Worm (Caenorhabditis elegans) whole organism, dauer: ENCODE results near the gene msp-63.
"Not testable (repeated sequence)": the region's sequence is repeated elsewhere in the genome, so short reads cannot be mapped to it uniquely, and the experiment has no call there.

ENCODE experiments used
- unc-62 ChIP-seq: sonication (generic microtip); optimal IDR thresholded peaks from 2 replicates; lab custom pipeline; 2017; ENCODE audit warnings: missing biosample characterization, missing genetic modification reagents, missing genetic modification characterization

msp-63 gene

DNA sequence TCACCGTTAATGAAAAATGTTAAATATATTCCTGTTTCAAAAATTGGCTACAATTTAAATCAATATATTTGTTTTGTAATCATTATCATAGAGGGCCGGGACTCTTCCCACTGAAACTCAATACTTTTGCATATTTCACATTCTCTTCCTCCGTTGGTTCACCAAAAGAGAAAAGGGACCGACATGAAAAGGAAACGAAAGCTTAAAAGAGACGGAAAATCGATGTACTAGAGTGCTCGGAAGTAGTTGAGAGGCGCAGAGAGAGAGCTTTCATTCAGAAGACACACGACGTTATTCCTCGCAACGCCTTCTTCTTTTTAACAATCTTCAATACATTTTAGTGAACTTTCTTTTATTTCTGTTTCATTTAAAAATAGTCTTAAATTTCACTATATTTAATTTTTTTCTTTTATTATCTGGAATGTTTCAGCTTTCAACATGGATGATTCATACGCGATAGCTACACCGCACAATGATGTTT lies 23.1 kb upstream of the msp-63 start, which contains the start of gene ehs-1:
Gene ehs-1 (plus strand): TSS at position 431 of the 481 bp plus-strand sequence.
- no peak for TF ChIP-seq unc-62 (GFP tag; lab: Kevin White, UChicago)

DNA sequence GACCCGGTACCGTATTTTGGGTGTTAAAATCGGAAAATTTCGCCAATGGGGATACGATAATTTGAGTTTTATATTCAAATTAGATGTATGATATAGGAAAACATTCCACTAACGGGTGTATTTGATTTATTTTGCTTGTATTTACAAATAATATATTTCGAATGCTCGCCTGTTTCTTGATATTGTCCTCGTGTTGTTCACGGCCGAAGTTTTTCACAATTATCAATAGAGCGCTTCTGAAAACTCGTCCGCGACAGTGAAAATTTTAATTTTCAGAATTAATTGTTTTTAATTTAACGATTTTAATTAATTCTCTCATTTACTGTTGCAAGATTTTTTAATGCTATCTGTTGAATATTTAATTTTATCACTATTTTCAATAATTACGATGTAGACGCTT lies 22.4 kb upstream of the msp-63 start:
- no peak for TF ChIP-seq unc-62 (GFP tag; lab: Kevin White, UChicago)

DNA sequence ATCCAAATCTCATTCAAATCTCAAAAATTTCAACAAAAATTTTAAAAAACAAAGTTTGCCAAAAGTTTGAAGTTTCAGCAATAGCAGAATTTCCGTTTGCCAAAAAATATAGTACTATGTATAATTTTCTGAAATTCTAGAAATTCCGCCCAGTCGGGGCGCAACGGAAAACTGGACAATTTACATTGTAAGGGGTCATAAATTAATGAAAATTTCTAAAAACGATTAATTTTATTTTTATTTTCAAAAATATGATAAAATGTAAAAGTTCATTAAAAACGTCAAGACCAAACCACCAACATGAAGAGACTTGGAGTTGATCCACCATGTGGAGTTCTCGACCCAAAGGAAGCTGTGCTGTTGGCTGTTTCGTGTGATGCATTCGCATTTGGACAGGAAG lies 21.1 kb upstream of the msp-63 start, which contains the start of gene ZK1248.4:
Gene ZK1248.4 (plus strand): TSS at position 301 of the 400 bp plus-strand sequence.
- no peak for TF ChIP-seq unc-62 (GFP tag; lab: Kevin White, UChicago)

DNA sequence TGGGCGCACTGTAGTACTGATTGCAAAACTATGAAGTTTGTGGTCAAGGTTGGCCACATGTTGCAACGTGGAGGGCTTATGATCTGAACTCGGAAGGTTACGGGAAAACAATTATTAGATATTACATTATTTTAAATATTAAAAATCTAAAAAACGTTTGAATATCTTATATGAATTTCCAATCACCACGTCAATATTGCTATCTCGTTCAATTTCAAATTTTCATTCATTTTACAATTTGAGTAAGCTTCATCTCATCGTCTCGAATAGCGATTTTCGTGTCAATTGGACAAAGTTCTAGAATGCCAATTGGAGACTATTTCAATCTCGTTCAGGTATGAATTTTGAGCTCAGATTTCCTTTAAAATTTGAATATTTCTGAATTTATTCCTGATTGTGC lies 19.1 kb upstream of the msp-63 start, which contains the start of gene ZK1248.20:
Gene ZK1248.20 (plus strand): TSS at position 301 of the 400 bp plus-strand sequence.
- no peak for TF ChIP-seq unc-62 (GFP tag; lab: Kevin White, UChicago)

DNA sequence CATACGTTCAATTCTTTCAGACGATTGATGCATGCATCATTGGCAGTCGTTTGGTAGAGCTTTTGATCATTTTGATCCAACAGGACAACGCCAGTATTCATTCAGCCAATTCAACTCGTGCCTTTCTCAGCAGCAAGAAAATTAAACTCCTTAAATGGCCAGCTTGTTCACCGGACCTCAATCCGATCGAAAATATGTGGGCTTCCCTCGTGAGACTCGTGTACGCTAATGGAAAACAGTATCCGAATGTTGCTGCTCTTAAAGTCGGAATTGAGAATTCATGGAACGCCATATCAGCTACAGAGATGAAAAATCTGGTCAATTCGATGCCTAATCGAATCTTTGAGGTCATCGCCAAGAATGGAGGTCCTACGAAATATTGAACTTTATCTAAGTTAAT lies 18.1 kb upstream of the msp-63 start, which contains the start of gene wago-5:
Gene wago-5 (minus strand): TSS at position 101 of the 400 bp plus-strand sequence.
- TF ChIP-seq unc-62 (GFP tag; lab: Kevin White, UChicago): not testable (repeated sequence)

DNA sequence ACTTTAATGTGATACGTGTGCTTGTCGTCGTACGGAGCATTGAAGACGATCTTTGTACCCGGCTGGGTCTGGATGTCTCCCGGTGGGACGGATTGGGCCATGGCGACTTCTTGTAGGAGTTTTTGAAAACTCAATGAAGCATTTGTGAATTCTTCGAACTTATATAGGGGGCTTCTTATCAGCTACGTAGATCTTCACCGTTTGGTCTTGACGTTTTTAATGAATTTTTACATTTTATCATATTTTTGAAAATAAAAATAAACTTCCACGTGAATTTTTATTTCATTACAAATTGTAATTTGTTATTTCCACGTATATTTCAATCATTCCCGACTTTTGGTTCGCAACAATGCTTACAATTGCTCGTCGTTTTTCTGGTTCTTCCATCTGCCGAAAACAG lies 13.0 kb upstream of the msp-63 start, which contains the start of the genes msp-64 and ZK1248.5:
Gene msp-64 (minus strand): TSS at position 101 of the 400 bp plus-strand sequence.
Gene ZK1248.5 (plus strand): TSS at position 285 of the 400 bp plus-strand sequence.
- TF ChIP-seq unc-62 (GFP tag; lab: Kevin White, UChicago): no peak

DNA sequence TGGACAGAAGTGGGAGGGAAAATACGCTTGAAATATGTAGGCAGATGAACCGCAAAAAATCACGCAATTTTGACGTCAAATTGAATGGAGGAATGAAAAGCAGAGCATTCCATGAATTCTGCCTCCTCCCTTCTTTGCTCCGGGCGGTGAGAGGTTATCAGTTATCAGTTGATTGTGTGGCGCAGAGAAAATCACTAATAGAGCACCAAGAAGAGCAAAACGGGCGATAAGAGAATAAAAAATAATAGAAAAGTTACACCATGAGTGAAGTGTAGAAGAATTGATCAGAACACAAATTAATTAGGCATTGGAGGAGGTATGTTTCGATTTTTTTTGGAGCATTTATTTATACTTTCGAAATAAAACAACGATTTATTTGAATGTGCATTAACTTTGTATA lies 9.3 kb upstream of the msp-63 start:
- TF ChIP-seq unc-62 (GFP tag; lab: Kevin White, UChicago): no peak

DNA sequence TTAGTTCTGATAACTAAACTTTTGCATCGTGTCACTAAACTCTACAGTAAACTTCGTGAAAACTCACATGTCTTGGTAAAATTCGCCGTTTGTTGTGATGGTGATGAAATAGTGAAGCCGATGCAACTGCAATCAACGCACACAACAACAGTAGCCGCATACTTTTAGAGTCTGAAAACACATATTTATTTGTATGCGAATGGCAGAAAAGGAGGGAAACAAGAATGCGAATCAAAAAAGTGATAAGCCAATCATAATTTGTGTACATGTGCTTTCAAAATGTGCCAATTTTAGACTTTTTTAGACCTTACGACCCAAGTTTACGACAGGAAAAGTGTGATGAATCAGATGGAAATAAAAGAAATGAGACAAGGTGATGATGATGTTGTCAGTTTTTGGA lies 8.1 kb upstream of the msp-63 start, which contains the start of gene K05F1.10:
Gene K05F1.10 (minus strand): TSS at position 171 of the 400 bp plus-strand sequence.
- TF ChIP-seq unc-62 (GFP tag; lab: Kevin White, UChicago): no peak

DNA sequence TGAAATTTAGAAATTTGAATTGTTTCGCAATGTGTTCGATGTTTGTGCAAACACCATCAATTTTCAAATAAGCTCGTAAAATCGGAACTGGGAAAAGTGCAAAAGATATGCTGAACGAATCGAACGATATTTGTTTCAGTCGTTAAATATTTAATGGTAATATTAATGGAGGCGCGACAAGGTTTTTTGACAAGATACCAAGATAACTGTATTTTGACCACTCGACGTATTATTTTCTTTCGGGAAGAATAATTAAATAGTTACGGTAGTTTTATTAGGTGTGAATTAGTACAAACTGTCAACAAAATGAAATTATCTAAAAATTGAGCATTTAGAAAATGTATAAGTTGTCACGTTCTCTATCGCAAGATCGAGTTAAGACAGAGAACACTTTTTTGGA lies 7.0 kb upstream of the msp-63 start:
- TF ChIP-seq unc-62 (GFP tag; lab: Kevin White, UChicago): no peak

DNA sequence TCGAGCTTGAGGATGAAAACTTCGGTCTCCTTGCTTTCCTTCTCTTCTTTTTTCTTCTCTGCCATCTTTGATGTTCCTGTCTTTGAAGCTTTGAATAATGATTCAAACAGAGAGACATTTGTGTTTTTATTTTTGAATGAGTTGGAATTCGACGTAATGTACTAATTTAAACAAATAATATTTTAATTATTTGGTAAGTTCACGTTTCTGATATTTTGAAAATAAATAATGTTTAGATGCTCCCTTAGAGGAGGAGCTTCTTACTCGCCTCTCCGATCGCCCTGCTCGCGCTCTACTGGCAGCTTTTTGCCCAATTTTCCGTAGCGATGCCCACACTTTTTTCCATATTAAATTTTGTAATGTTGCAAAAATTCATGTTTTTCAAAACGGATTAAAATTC lies 3.8 kb upstream of the msp-63 start, which contains the start of the genes K05F1.9 and K05F1.1:
Gene K05F1.9 (minus strand): TSS at position 101 of the 400 bp plus-strand sequence.
Gene K05F1.1 (plus strand): TSS at position 308 of the 400 bp plus-strand sequence.
- TF ChIP-seq unc-62 (GFP tag; lab: Kevin White, UChicago): no peak

DNA sequence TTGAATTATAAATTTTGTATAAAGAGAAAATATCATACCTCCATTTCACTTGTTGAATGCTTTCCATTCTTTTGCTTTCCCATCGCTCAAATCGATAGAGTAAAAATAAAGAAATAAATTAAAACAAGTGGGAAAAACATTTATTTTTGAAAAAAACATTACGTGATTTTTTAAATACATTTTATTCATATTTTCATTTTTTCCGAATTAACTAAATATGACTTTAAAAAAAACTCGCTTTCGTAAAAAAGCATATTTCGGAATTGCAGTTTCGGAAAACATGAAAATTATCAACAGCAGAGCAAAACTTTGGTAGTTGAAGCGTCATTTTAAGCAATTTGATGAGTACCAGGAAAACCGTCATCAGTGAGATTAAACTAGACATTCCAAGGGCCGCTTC lies 2.3 kb upstream of the msp-63 start, which contains the start of gene K05F1.8:
Gene K05F1.8 (minus strand): TSS at position 101 of the 400 bp plus-strand sequence.
- TF ChIP-seq unc-62 (GFP tag; lab: Kevin White, UChicago): no peak

DNA sequence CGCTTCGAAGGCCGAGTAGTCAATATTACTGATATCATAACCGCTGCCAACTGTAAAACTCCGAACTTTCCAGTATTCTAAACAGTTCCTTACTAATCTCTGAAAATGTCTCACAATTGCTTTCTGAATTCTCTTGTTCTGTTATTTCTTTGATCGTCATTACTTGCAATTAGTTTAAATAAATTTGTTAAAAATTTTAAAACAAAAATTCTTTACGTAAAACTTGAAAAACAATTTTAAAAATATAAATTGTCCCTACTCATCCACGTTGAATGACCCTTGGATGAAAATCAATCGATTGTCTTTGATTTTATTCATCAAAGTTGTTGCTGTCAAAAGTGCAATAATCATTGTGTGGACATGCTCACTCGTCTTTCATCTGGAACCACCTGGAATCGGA lies 3.1 kb downstream of the msp-63 start, which contains the start of gene acdh-8:
Gene acdh-8 (plus strand): TSS at position 301 of the 400 bp plus-strand sequence.
- TF ChIP-seq unc-62 (GFP tag; lab: Kevin White, UChicago): no peak

DNA sequence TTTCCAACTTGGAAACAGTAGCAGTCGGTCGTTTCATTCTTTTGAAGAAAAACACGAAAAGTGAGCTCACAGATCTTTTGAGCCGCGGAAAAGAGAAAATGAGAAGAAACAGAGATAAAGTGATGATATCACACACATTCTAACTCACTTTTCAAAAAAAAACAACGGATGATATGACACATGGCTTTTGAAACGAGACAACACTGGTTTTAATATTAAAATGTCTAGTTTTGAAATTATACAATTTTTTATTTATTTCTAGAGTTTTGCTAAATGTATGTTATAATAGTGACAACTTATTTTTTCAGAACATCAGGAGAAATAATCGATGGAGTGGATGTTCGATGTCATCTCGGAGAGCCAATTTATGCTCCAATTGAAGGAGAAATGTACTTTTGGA lies 4.8 kb downstream of the msp-63 start, which contains the start of gene K05F1.14:
Gene K05F1.14 (minus strand): TSS at position 101 of the 400 bp plus-strand sequence.
- TF ChIP-seq unc-62 (GFP tag; lab: Kevin White, UChicago): no peak

DNA sequence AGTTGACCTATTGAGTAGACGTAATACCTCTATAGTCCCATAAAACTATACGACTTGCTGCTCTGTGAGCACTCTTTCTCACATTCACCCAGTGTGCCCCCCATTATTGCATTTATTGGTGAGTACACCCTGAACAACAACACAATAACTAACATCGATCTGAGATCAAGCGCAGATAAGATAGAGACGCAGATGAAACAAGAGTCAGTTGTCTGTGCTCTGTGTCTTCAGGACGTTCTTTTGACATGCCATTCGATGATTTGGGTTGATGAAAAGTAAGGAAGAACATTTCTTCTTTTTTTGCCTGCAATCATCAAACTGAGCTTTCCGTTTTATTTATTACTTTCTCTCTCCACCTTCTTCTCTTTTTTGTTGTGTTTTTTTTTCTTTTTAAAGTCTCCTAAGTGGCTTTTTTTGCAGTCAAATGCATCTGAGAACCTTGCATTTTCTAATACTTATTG lies 6.9 kb downstream of the msp-63 start, which contains the start of gene lect-2:
Gene lect-2 (plus strand): TSS at position 411 of the 461 bp plus-strand sequence.
- no peak for TF ChIP-seq unc-62 (GFP tag; lab: Kevin White, UChicago)

DNA sequence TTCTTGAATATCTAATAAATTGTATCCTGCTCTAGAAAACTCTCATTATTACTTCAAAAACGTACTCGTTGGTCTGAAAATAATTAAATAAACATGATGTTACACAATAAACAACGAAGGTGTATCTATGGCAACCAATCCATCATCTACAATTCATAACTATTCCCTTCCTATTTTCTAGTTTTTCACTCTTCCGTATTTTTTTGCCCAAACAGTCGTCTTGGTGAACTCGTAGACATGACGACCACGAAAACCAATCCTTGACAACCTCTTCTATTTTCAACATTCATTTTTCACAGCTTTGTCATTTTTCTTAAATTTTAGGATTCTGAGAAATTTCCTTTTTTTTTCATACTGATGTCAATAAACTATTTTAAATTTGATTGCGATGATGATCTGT lies 8.4 kb downstream of the msp-63 start, which contains the start of gene K05F1.13:
Gene K05F1.13 (plus strand): TSS at position 301 of the 400 bp plus-strand sequence.
- no peak for TF ChIP-seq unc-62 (GFP tag; lab: Kevin White, UChicago)

DNA sequence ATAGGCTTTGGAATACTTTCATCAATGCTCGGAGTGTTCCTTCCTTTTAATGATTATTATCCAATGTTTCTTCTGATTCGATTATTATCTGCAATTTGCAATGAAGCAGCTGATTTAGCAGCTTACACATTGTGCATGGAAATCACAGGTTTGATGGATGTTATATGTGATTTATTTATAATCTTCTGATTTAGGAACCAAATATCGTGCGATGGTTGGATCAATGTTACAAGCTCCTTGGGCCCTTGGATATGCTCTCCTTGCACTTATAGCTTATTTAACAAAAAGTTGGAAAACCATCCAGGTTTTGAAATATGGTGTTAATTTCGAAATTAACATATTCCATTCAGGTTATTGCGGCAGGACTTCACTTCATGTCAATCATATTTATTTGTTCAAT lies 11.7 kb downstream of the msp-63 start:
- TF ChIP-seq unc-62 (GFP tag; lab: Kevin White, UChicago): no peak
